Worm (Caenorhabditis elegans): Measurements from ENCODE around the gene B0303.7.
A peak's percentile ranks its signal among the peaks of the same experiment; 100 is the strongest.

ce11 chrIII:8696680-8697079, 3.3 kb downstream of the B0303.7 start:
- TF ChIP-seq zag-1 (tag; optimal IDR thresholded peaks at IDR 0.05) = no peak
- no peak for TF ChIP-seq elt-1 (tag; optimal IDR thresholded peaks at IDR 0.05)
- TF ChIP-seq elt-3 (tag; optimal IDR thresholded peaks at IDR 0.05) = no peak
- TF ChIP-seq nhr-11 (tag; optimal IDR thresholded peaks at IDR 0.05) = no peak
- peak; percentile 38 for TF ChIP-seq fos-1 (tag; optimal IDR thresholded peaks at IDR 0.05)
- TF ChIP-seq skn-1 (tag; optimal IDR thresholded peaks at IDR 0.05) = peak; percentile 2
- TF ChIP-seq ztf-4 (tag; optimal IDR thresholded peaks at IDR 0.05) = no peak

Measured in whole organism, L3 larva.